Fruit fly (Drosophila melanogaster) whole organism, adult: ENCODE results near the gene wor.

ENCODE experiments used
- CG11617 ChIP-seq: fragments of 200-800 bp; sonication (Bioruptor generic); optimal IDR thresholded peaks from 2 replicates; lab custom pipeline; 2017; ENCODE audit warnings: mild to moderate bottlenecking, missing biosample characterization, missing genetic modification reagents, missing genetic modification characterization
- CG12768 ChIP-seq: fragments of 200-800 bp; sonication (Bioruptor generic); optimal IDR thresholded peaks from 2 replicates; lab custom pipeline; 2017; ENCODE audit warnings: missing biosample characterization, missing genetic modification characterization, mild to moderate bottlenecking, moderate library complexity, missing genetic modification reagents
- CG14711 ChIP-seq: fragments of 200-800 bp; sonication (Bioruptor generic); optimal IDR thresholded peaks from 2 replicates; lab custom pipeline; 2018; ENCODE audit warnings: missing biosample characterization, mild to moderate bottlenecking, missing genetic modification characterization, moderate library complexity
- CG1620 ChIP-seq: fragments of 200-800 bp; sonication (Bioruptor generic); optimal IDR thresholded peaks from 2 replicates; lab custom pipeline; 2016; ENCODE audit warnings: missing biosample characterization, missing genetic modification characterization
- CG33017 ChIP-seq: fragments of 200-800 bp; sonication (Bioruptor generic); optimal IDR thresholded peaks from 2 replicates; lab custom pipeline; 2018; ENCODE audit warnings: missing biosample characterization, mild to moderate bottlenecking, missing genetic modification characterization, moderate library complexity
- CG5204 ChIP-seq: fragments of 200-800 bp; sonication (Bioruptor generic); optimal IDR thresholded peaks from 2 replicates; lab custom pipeline; 2016; ENCODE audit warnings: missing biosample characterization, missing genetic modification characterization
- CG7045 ChIP-seq: fragments of 200-800 bp; sonication (Bioruptor generic); optimal IDR thresholded peaks from 2 replicates; lab custom pipeline; 2017; ENCODE audit warnings: missing biosample characterization, mild to moderate bottlenecking, missing genetic modification characterization
- CG7101 ChIP-seq: fragments of 200-800 bp; sonication (Bioruptor generic); optimal IDR thresholded peaks from 2 replicates; lab custom pipeline; 2018; ENCODE audit warnings: missing biosample characterization, mild to moderate bottlenecking, missing genetic modification characterization, moderate library complexity
- Clk ChIP-seq: fragments of 200-800 bp; sonication (Bioruptor generic); optimal IDR thresholded peaks from 2 replicates; lab custom pipeline; 2017; ENCODE audit warnings: missing biosample characterization, missing genetic modification characterization
- Crg-1 ChIP-seq: fragments of 200-800 bp; sonication (Bioruptor generic); optimal IDR thresholded peaks from 2 replicates; lab custom pipeline; 2016; ENCODE audit warnings: missing biosample characterization, missing genetic modification characterization
- Hr96 ChIP-seq: fragments of 200-800 bp; sonication (Bioruptor generic); optimal IDR thresholded peaks from 2 replicates; lab custom pipeline; 2016; ENCODE audit warnings: missing biosample characterization, missing genetic modification characterization
- Mnt ChIP-seq: fragments of 200-800 bp; sonication (Bioruptor generic); optimal IDR thresholded peaks from 2 replicates; lab custom pipeline; 2016; ENCODE audit warnings: missing biosample characterization, mild to moderate bottlenecking, missing genetic modification characterization
- bab1 ChIP-seq: fragments of 200-800 bp; sonication (Bioruptor generic); optimal IDR thresholded peaks from 3 replicates; lab custom pipeline; 2019; ENCODE audit warnings: missing biosample characterization, mild to moderate bottlenecking, missing genetic modification characterization, moderate library complexity
- cic ChIP-seq: fragments of 200-800 bp; sonication (Bioruptor generic); optimal IDR thresholded peaks from 2 replicates; lab custom pipeline; 2017; ENCODE audit warnings: missing biosample characterization, mild to moderate bottlenecking, missing genetic modification characterization, moderate library complexity
- cnc ChIP-seq, 2 experiments: fragments of >200 bp; optimal IDR thresholded peaks; 2 replicates each; lab custom pipeline; 2017
- kay ChIP-seq: fragments of 200-800 bp; sonication (Bioruptor generic); peaks from one replicate; lab custom pipeline; 2016; ENCODE audit warnings: missing biosample characterization, missing genetic modification characterization, borderline replicate concordance
- ovo ChIP-seq: fragments of 200-800 bp; sonication (Bioruptor generic); optimal IDR thresholded peaks from 2 replicates; lab custom pipeline; 2016; ENCODE audit warnings: missing biosample characterization, missing genetic modification characterization
- pad ChIP-seq: fragments of 200-800 bp; sonication (Bioruptor generic); optimal IDR thresholded peaks from 3 replicates; lab custom pipeline; 2017; ENCODE audit warnings: missing biosample characterization, missing genetic modification characterization, mild to moderate bottlenecking, moderate library complexity, missing genetic modification reagents
- tj ChIP-seq: fragments of 200-800 bp; sonication (Bioruptor generic); optimal IDR thresholded peaks from 3 replicates; lab custom pipeline; 2017; ENCODE audit warnings: missing biosample characterization, mild to moderate bottlenecking, missing genetic modification characterization, moderate library complexity
- toe ChIP-seq: fragments of 200-800 bp; sonication (Bioruptor generic); optimal IDR thresholded peaks from 2 replicates; lab custom pipeline; 2016; ENCODE audit warnings: missing biosample characterization, missing genetic modification characterization

The wor gene

DNA sequence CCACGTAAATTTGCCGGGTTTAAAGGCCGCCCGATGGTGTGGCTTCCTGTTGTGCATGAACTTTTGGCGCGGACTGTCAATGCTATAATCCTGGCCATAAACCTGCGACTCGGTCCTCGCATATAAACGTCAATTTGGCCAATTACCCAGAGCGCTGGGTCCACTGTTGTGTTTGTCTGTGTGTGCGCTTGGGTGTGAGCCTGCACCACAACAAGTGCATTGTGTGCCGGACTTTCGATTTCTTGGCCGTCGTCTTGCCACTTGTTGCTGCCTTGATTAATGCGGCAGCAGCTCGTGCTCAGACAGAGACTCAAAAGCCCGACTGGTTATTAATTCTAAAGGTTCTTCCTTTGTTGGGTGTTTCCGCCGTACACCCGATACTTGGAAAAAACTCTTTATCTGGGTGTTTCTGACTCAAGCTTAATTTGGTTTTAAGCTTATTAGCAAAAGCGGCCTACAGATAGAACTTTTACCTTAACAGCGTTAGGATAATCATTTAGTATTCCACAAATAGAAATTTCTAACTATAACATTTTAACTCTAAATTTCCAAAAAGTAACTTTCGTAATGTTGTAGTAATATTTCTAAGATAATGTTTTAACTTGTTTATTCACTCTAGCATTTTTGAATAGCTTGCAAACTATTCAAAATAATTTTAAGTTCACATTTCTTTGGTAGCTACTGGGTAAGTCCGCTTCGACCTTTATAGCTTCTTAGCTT is 37.3 kb downstream of the wor start:
- TF ChIP-seq CG7045 (GFP tag; lab: Kevin White, UChicago): no peak
- no peak for TF ChIP-seq CG1620 (GFP tag; lab: Kevin White, UChicago)
- TF ChIP-seq cnc (optimal IDR thresholded peaks at IDR 0.05; lab: Kevin White, UChicago): no peak
- no peak for TF ChIP-seq CG7101 (tag; lab: Kevin White, UChicago)
- no peak for TF ChIP-seq CG12768 (GFP tag; lab: Kevin White, UChicago)
- no peak for TF ChIP-seq tj (GFP tag; lab: Kevin White, UChicago)
- no peak for TF ChIP-seq kay (GFP tag; lab: Kevin White, UChicago)
- no peak for TF ChIP-seq Mnt
- no peak for TF ChIP-seq CG33017 (tag; lab: Kevin White, UChicago)
- TF ChIP-seq pad (GFP tag; lab: Kevin White, UChicago): no peak
- no peak for TF ChIP-seq CG5204 (GFP tag; lab: Kevin White, UChicago)
- TF ChIP-seq bab1: no peak
- no peak for TF ChIP-seq Clk
- TF ChIP-seq Hr96: no peak
- no peak for TF ChIP-seq CG14711 (tag; lab: Kevin White, UChicago)
- no peak for TF ChIP-seq cic (GFP tag; lab: Kevin White, UChicago)
- no peak for TF ChIP-seq CG11617 (GFP tag; lab: Kevin White, UChicago)
- no peak for TF ChIP-seq ovo (GFP tag; lab: Kevin White, UChicago)
- TF ChIP-seq toe (GFP tag; lab: Kevin White, UChicago): no peak

DNA sequence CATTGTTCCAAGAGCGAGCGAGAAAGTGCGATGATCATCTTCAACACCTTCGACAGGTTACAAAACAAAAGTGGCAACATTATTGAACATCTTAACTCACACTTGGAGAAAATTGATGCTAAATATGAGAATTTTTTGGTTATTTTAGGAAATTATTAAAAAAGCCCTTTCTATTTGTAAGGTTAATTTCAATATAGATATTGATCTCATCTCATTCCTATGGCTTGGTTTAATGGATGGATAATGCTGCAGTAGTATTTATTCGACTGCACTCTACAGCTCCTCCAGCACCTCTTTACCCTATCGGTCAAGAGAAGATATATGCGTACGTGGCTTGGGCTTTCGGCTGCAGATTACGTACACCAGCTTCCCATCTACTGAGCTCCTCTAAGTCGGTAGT is 38.6 kb downstream of the wor start:
- no peak for TF ChIP-seq CG1620 (GFP tag; lab: Kevin White, UChicago)
- no peak for TF ChIP-seq pad (GFP tag; lab: Kevin White, UChicago)
- no peak for TF ChIP-seq CG7101 (tag; lab: Kevin White, UChicago)
- no peak for TF ChIP-seq cnc (optimal IDR thresholded peaks at IDR 0.05; lab: Kevin White, UChicago)
- no peak for TF ChIP-seq CG11617 (GFP tag; lab: Kevin White, UChicago)
- no peak for TF ChIP-seq CG14711 (tag; lab: Kevin White, UChicago)
- no peak for TF ChIP-seq toe (GFP tag; lab: Kevin White, UChicago)
- no peak for TF ChIP-seq CG7045 (GFP tag; lab: Kevin White, UChicago)
- no peak for TF ChIP-seq CG33017 (tag; lab: Kevin White, UChicago)

dm6 chr2L:15386075-15386474 is 39.3 kb downstream of the wor start:
- no peak for TF ChIP-seq CG7045 (GFP tag; lab: Kevin White, UChicago)
- no peak for TF ChIP-seq tj (GFP tag; lab: Kevin White, UChicago)
- TF ChIP-seq Mnt: no peak
- no peak for TF ChIP-seq Clk
- TF ChIP-seq cic (GFP tag; lab: Kevin White, UChicago): no peak
- TF ChIP-seq CG5204 (GFP tag; lab: Kevin White, UChicago): no peak
- TF ChIP-seq CG12768 (GFP tag; lab: Kevin White, UChicago): no peak
- no peak for TF ChIP-seq toe (GFP tag; lab: Kevin White, UChicago)
- TF ChIP-seq pad (GFP tag; lab: Kevin White, UChicago): no peak
- no peak for TF ChIP-seq CG1620 (GFP tag; lab: Kevin White, UChicago)
- no peak for TF ChIP-seq bab1
- no peak for TF ChIP-seq Hr96
- TF ChIP-seq Crg-1: no peak
- TF ChIP-seq CG33017 (tag; lab: Kevin White, UChicago): no peak
- TF ChIP-seq CG7101 (tag; lab: Kevin White, UChicago): no peak
- TF ChIP-seq CG11617 (GFP tag; lab: Kevin White, UChicago): no peak
- no peak for TF ChIP-seq CG14711 (tag; lab: Kevin White, UChicago)
- TF ChIP-seq kay (GFP tag; lab: Kevin White, UChicago): no peak
- no peak for TF ChIP-seq cnc (optimal IDR thresholded peaks at IDR 0.05; lab: Kevin White, UChicago)

DNA sequence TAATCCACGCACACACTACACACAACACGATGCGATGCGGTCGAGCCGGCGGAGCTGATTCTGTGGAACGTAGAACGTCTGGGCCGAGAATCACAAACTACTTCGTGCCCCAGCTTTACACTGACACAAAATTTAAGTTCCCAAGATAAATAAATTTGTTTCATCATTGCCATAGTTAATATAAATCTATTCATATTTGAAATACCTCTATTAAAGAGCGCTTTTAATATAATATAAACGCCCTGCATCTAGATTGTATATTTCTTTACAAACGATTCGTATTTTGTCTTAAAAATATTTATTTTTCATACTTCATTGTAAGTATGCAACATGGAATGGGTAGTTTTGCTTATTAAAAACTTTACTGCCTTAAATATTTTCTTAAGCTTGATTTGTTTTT is 40.0 kb downstream of the wor start:
- no peak for TF ChIP-seq cic (GFP tag; lab: Kevin White, UChicago)

DNA sequence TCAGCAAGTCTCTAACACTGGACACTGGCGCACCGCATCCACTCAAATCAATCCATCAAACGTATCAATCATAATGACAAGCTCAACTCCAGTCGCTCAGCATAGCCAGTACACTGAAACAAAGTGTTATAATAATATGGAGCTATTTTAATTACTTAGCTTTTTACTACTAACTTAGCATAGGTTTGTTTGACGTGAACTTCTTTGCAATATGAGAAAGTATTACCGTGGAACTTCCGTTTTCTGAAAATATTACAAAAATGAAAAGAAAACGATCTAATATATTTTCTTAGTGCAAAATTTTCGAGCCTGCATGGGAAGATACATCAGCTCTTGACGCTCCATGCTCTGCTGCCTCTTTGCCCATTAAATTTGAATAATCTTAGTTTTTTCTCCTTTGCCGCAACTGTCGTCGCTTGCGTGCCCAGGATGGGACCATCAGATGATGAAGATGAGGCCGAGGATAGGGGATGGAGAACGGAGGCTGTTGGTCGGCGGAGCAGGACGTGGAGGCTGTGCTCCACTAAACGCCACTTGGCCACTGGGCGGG is 42.3 kb downstream of the wor start:
- TF ChIP-seq kay (GFP tag; lab: Kevin White, UChicago): no peak
- TF ChIP-seq CG12768 (GFP tag; lab: Kevin White, UChicago): no peak
- TF ChIP-seq CG7101 (tag; lab: Kevin White, UChicago): no peak
- TF ChIP-seq Crg-1: no peak
- no peak for TF ChIP-seq toe (GFP tag; lab: Kevin White, UChicago)
- no peak for TF ChIP-seq CG5204 (GFP tag; lab: Kevin White, UChicago)
- no peak for TF ChIP-seq cnc (optimal IDR thresholded peaks at IDR 0.05; lab: Kevin White, UChicago)
- no peak for TF ChIP-seq pad (GFP tag; lab: Kevin White, UChicago)
